Fruit fly (Drosophila melanogaster) whole organism, larva: Measurements from ENCODE around the gene Grip163.

Experiments used
- noc ChIP-seq: fragments of 200-800 bp; sonication (Bioruptor generic); optimal IDR thresholded peaks from 3 replicates; lab custom pipeline; 2019; ENCODE audit warnings: missing biosample characterization, mild to moderate bottlenecking, missing genetic modification characterization, moderate library complexity

The Grip163 gene

DNA sequence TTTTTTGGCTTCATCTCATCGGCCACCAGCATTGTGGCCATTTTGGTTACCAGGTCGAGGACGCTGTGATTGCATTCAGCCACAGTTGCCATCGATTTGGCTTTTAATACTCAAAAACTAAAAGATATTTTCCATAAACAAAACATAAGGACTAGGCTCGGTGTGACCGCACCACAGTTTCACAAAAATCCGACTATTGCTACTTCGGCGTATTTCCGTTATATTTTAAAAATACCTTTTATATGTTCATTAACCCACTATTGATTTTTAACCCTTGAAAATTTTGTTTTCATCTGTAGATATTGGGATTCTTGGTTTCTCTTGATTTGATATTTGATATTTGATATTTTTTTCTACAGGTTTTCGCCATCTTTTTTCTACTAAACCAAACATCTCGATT, at the start of gene Grip163:
TSS of gene Grip163 (minus strand) at position 180 of the 400 bp plus-strand sequence.
- no peak for TF ChIP-seq noc (tag; lab: Kevin White, UChicago)

DNA sequence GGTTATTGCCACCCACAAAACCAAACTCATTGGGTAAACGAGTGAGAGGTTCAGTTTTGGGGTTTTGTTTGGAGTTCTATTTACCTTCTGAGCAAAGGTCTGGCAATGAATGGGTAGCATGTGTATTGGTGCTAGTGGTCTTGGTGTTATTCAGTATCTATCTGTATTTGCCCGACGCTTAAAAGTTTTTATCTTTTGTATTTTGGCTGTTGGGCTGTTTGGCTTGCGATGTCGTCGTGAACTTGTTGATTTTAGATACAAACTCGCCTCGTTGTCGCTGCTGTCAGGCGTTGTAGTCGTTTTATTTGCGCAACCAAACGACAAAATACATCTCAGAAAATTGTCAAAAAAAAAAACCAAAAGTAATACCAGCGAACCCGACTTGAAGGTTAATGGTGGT, 47.5 kb upstream of the Grip163 start:
- no peak for TF ChIP-seq noc (tag; lab: Kevin White, UChicago)

- TF ChIP-seq noc (tag; lab: Kevin White, UChicago), result no peak
These were observed 46.3 kb upstream of the Grip163 start, which contains the start of gene CG43638 for dm6 chr3L:12044279-12044678. CG43638 (plus strand) TSS chr3L:12044579.

dm6 chr3L:12042087-12042486, 44.1 kb upstream of the Grip163 start, which contains the start of gene CG6793:
CG6793 (plus strand) TSS chr3L:12042387.
- TF ChIP-seq noc (tag; lab: Kevin White, UChicago), result no peak

dm6 chr3L:12040313-12040924, 42.5 kb upstream of the Grip163 start:
- peak; percentile 46 for TF ChIP-seq noc (tag; lab: Kevin White, UChicago)

DNA sequence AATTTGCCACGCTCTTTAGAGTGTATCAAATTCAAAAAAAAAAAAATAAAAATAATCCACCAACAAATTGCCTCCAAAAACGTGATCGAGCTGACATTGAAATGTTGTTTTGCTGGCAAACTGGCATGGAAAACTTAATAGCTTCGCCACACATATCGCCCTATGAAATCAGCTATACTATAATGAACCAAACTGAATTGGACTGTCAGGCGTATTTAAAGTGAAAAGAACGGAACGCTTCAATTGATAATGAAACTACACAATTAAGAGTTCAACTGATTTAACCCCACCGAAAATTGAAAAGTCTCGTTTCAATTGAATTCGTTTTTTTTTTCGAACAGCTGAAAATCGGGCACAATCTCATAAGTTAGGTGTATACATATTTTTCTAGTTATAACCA, 41.1 kb upstream of the Grip163 start:
- TF ChIP-seq noc (tag; lab: Kevin White, UChicago), result no peak

DNA sequence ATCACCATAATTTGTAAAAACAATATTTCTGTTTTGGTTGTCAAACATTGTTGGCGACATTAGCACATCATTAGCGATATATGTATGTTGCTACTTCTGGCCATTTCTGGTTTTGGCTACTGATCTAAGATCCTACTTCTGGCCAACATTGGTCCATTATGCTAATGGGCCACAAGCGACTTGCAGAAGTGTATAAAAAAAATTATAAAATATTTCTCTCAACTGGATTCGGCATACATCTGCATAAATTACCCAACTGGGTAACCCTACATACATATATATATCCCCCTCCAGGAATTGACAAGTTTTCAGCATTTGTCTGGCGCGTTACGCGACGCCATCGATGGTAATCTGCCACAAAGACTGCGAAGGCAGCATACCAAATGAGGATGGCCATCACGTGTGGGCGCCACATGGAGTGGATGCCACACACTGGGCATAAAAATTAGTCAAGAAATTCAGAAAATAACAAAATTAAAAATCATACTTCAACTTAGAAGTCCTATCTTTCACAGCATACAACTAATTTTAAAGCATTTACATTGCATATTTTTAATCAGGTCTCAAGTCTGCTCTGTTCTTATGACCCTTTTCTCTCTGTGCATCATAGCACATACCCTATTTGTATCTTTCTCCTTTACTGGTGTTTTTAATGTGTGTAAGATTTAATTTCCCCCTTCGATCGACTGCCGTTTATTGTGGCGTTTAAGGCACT, 39.7 kb upstream of the Grip163 start:
- TF ChIP-seq noc (tag; lab: Kevin White, UChicago), result no peak

DNA sequence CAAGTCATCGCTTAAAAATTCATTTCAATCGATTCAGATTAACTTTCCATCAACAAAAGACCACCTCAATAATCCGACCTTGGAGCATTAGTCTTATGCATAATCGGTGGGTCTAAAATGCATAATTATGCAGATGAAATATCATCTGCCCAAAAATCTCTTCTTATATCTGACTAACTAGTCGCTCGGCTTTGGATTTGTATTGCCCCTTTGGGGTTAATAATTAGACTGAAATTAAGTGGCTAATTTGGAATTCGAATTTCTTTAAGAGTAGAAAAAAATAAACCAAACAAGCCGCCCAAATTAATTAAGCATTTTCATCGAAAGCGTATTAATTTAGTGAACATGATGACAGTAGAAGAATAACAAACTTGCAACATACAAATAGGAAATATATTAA, 38.7 kb upstream of the Grip163 start:
- no peak for TF ChIP-seq noc (tag; lab: Kevin White, UChicago)

- no peak for TF ChIP-seq noc (tag; lab: Kevin White, UChicago)
These were observed 34.3 kb upstream of the Grip163 start, which contains the start of gene CG43993 for dm6 chr3L:12032257-12032656. CG43993 (plus strand) TSS chr3L:12032557.

dm6 chr3L:12030521-12030920, 32.6 kb upstream of the Grip163 start:
- no peak for TF ChIP-seq noc (tag; lab: Kevin White, UChicago)

DNA sequence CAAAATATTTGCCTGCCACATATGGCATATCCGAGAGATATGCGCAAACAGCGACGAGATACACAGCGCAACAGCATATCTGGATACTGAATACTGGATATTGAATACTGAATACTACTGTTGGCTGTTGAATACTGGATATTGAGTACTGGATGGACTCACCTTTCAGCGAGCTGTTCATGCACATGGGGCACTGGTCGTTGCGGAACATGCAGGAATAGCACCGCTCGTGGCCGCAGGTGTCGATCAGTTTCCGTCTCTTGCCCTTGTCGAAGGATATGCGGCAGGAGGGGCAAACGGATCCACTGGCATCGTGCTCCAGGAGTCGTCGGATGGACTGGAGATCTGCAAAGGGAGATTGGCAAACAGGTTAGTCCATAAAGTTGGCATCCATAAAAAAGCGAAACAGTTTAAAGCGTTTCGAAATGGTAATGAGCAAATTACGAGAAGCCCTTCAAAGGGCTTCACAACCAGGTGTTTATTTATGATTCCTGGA, 30.6 kb upstream of the Grip163 start:
- no peak for TF ChIP-seq noc (tag; lab: Kevin White, UChicago)

- TF ChIP-seq noc (tag; lab: Kevin White, UChicago), result no peak
These were observed 30.0 kb upstream of the Grip163 start for dm6 chr3L:12027929-12028328.

DNA sequence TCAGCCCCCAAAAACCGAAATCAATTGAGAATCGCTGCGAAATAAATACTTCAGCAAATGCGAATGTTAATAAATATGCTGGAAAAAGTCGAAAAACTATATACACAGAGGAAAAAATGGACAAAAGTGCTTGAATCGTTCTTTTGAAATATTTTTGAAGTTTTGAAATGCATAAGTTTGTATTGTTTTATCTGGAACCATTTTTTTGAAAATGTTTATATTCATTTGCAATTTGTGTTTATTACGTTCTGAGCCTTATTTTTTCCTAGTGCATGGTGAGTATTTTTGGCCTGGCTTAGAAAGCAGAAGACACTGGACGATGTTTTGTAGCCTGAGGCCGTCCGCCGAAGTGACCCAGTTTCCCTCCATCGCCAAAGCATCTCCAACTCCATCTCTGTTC, 27.0 kb upstream of the Grip163 start:
- TF ChIP-seq noc (tag; lab: Kevin White, UChicago), result no peak

DNA sequence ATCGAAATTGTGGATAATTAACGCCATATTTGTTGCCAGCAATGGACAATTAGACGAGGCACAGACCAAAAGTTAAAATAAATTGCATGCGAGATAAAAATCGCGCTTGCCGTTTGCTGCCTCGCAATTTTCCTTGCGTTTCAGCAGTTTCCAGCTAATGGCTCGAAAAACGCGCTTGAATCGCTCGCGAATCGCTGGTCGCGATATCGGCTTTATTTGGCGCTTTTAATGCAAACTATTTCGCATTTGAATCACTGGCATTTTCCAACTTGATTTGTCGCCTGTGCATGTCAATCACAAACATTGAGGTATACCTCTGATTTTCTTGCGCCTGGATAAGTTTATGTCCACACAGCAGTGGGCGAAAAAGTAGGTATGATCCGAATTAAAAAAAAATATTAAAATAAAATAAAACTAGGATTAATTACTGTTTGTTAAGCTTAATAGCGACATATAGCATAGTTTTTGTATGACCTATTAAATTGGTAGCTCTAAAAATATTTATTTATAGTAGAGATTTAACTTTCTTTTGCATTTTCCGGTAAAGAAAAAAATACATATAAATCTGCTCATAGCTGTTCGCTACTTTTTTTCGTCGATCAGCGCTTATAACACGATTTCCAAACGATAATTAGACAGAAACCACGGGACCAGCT, 25.3 kb upstream of the Grip163 start:
- no peak for TF ChIP-seq noc (tag; lab: Kevin White, UChicago)

DNA sequence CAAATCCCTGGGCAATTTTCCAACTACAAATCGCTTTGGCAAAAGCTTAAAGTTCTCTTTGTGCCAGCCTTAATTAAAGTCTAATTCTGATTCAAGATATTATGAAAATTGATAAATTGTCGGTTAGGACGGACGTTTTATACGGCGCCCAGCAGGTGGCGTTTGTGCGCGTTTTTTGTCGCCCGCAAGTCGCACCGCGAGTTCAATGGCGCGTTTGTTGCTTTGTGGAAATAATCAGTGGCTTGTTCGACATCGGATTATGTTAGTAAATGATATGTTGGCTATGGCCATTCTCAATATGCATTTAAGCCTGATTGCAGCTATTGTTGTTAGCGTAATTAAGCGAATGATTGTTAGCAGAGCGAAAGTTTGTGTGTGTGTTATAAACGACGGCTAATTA, 24.0 kb upstream of the Grip163 start:
- TF ChIP-seq noc (tag; lab: Kevin White, UChicago), result no peak

DNA sequence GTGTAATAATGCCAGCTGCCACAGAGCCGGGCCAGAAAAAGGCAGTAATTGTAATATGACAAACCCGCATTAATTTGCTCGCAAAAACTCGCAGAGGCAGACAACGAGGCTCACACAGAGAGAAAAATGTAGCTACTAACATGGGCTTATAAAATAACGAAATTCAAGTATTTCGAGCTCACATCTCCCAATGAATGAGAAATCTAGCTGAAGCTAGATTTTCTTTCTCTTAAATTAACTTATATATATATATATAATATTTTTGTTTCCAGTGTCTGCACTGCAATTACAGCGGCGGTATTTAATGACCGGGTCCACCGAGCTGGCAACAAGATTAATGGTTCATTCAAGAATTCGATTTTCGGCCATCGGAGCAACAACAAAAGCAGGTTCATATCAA, 18.2 kb upstream of the Grip163 start:
- TF ChIP-seq noc (tag; lab: Kevin White, UChicago), result no peak
